Worm (Caenorhabditis elegans): ENCODE results near the gene T06C12.9.

- TF ChIP-seq unc-62 (GFP tag; optimal IDR thresholded peaks at IDR 0.05 in 1 of 2) (no peak), unc-62 (tag; optimal IDR thresholded peaks at IDR 0.05) (no peak), ces-1 (GFP tag; optimal IDR thresholded peaks at IDR 0.05) (no peak), pqm-1 (tag; optimal IDR thresholded peaks at IDR 0.05) (no peak), lin-15B (tag; optimal IDR thresholded peaks at IDR 0.05) (no peak), jun-1 (tag; optimal IDR thresholded peaks at IDR 0.05) (no peak), zag-1 (tag; optimal IDR thresholded peaks at IDR 0.05) (no peak), ZK546.5 (tag; optimal IDR thresholded peaks at IDR 0.05) (no peak), T20F7.1 (GFP tag; optimal IDR thresholded peaks at IDR 0.05) (no peak), mxl-3 (GFP tag; optimal IDR thresholded peaks at IDR 0.05) (no peak), fos-1 (tag; optimal IDR thresholded peaks at IDR 0.05) (no peak), nhr-28 (tag; optimal IDR thresholded peaks at IDR 0.05) (no peak), dve-1 (tag; optimal IDR thresholded peaks at IDR 0.05; ENCODE audit: insufficient read depth) (no peak), mdt-29 (GFP tag; IDR thresholded peaks at IDR 0.05) (no peak), unc-39 (tag; optimal IDR thresholded peaks at IDR 0.05) (no peak)
Measured at ce11 chrV:15911848-15912247, 26.0 kb upstream of the T06C12.9 start, which contains the start of gene F35E8.6.

Measured in whole organism, L4 larva.